Fruit fly (Drosophila melanogaster) whole organism, pupa: ENCODE measurements around the gene side.

ENCODE experiments used
- CG10348 ChIP-seq: fragments of 200-800 bp; sonication (Bioruptor generic); IDR thresholded peaks from 2 replicates; pipeline ENCODE4 v1.3.6; 2022; ENCODE audit warnings: missing biosample characterization, missing genetic modification characterization
- CG13204 ChIP-seq: fragments of 200-800 bp; sonication (Bioruptor generic); optimal IDR thresholded peaks from 2 replicates; lab custom pipeline; 2018; ENCODE audit warnings: missing biosample characterization, mild to moderate bottlenecking, missing genetic modification characterization, moderate library complexity
- CG14655 ChIP-seq: fragments of 200-800 bp; sonication (Bioruptor generic); optimal IDR thresholded peaks from 3 replicates; lab custom pipeline; 2017; ENCODE audit warnings: mild to moderate bottlenecking, missing biosample characterization, missing genetic modification reagents, missing genetic modification characterization
- CG15710 ChIP-seq: fragments of 200-800 bp; sonication (Bioruptor generic); optimal IDR thresholded peaks from 2 replicates; lab custom pipeline; 2018; ENCODE audit warnings: missing biosample characterization, mild to moderate bottlenecking, missing genetic modification characterization, moderate library complexity
- CG17806 ChIP-seq: fragments of 200-800 bp; sonication (Bioruptor generic); optimal IDR thresholded peaks from 2 replicates; lab custom pipeline; 2018; ENCODE audit warnings: missing biosample characterization, mild to moderate bottlenecking, missing genetic modification characterization, moderate library complexity
- CG32121 ChIP-seq: fragments of 200-800 bp; sonication (Bioruptor generic); IDR thresholded peaks from 2 replicates; pipeline ENCODE4 v1.3.6; 2022; ENCODE audit warnings: missing biosample characterization, missing genetic modification characterization
- CG34367 ChIP-seq: fragments of 200-800 bp; sonication (Bioruptor generic); optimal IDR thresholded peaks from 2 replicates; lab custom pipeline; 2018; ENCODE audit warnings: missing biosample characterization, mild to moderate bottlenecking, missing genetic modification characterization
- CG4496 ChIP-seq: fragments of 200-800 bp; sonication (Bioruptor generic); IDR thresholded peaks from 3 replicates; pipeline ENCODE4 v1.3.6; 2022; ENCODE audit warnings: missing biosample characterization, missing genetic modification characterization
- CG8159 ChIP-seq: fragments of 200-800 bp; sonication (Bioruptor generic); optimal IDR thresholded peaks from 3 replicates; lab custom pipeline; 2018; ENCODE audit warnings: missing biosample characterization, mild to moderate bottlenecking, missing genetic modification characterization, moderate library complexity
- CG8301 ChIP-seq: fragments of 200-800 bp; sonication (Bioruptor generic); optimal IDR thresholded peaks from 2 replicates; lab custom pipeline; 2018; ENCODE audit warnings: missing biosample characterization, mild to moderate bottlenecking, missing genetic modification characterization
- D1 ChIP-seq: fragments of 200-800 bp; sonication (Bioruptor generic); optimal IDR thresholded peaks from 2 replicates; lab custom pipeline; 2018; ENCODE audit warnings: missing biosample characterization, mild to moderate bottlenecking, missing genetic modification characterization, moderate library complexity
- Ets98B ChIP-seq: fragments of 200-800 bp; sonication (Bioruptor generic); IDR thresholded peaks from 2 replicates; pipeline ENCODE4 v1.3.6; 2022; ENCODE audit warnings: missing biosample characterization, missing genetic modification characterization
- Snoo ChIP-seq: fragments of 200-800 bp; sonication (Bioruptor generic); optimal IDR thresholded peaks from 3 replicates; lab custom pipeline; 2017; ENCODE audit warnings: missing biosample characterization, mild to moderate bottlenecking, missing genetic modification characterization, inconsistent platforms
- fd96Ca ChIP-seq: fragments of 200-800 bp; sonication (Bioruptor generic); IDR thresholded peaks from 3 replicates; pipeline ENCODE4 v1.3.6; 2022; ENCODE audit warnings: missing biosample characterization, missing genetic modification characterization
- gl ChIP-seq: fragments of 200-800 bp; sonication (Bioruptor generic); optimal IDR thresholded peaks from 2 replicates; lab custom pipeline; 2018; ENCODE audit warnings: missing biosample characterization, mild to moderate bottlenecking, missing genetic modification characterization

The side gene

DNA sequence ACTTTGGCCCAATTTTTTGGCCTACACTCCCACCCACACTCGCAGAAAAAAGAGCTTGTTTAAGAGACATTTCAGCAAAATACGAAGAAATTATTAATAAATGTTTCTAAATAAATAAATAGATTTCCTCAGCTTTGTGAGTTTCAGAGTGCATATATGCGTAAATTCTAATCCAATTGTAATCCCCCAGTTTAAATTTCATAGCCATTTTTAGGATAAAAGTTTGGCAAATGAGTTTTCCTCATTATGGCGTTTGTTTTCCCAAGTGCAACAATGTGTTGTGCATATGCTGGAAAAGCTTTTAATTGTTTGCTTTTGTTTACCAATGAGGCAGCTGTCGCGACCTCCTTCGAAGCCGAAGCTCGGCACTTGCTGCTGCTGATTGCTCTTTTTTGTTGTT lies 28.6 kb downstream of the side start:
- TF ChIP-seq Ets98B (GFP tag; lab: Robert Waterston, UW) (no peak), CG17806 (tag; lab: Kevin White, UChicago) (no peak), D1 (tag; lab: Kevin White, UChicago) (no peak)

DNA sequence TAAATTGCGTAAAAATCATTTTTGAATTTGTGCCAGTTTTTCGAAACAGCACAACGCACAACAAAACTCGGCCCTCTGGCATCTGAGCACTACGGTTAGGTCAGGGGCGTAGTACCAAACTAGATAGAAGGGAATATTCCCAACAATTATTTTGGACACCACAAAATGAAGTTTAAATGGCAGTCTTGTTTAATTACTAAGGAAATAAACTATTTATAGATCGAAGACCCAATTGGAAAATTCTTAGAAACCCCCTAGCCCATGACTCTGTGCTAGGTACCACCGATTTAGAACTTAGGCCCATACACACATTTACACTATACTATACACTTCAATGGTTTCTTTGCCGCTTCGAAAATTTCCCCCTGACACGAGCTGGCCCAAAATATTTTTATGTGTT lies 30.2 kb downstream of the side start:
- TF ChIP-seq CG8159 (no peak), D1 (tag; lab: Kevin White, UChicago) (no peak), CG32121 (GFP tag; lab: Robert Waterston, UW) (peak; percentile 72; the same call in 1 of the 2 replicates), Ets98B (GFP tag; lab: Robert Waterston, UW) (peak; percentile 70), CG10348 (GFP tag; lab: Robert Waterston, UW) (no peak), CG14655 (GFP tag; lab: Kevin White, UChicago) (peak; percentile 56), Snoo (tag; lab: Kevin White, UChicago) (no peak), CG4496 (GFP tag; lab: Robert Waterston, UW) (0 out of 3 replicates have a peak, but pooled peaks have one; percentile 40), CG8301 (peak; percentile 58), fd96Ca (peak; percentile 76; the same call in 2 of the 3 replicates), CG34367 (no peak)

dm6 chr3R:27368617-27369016 lies 68.7 kb downstream of the side start, which contains the start of gene CG46335:
CG46335 (minus strand) TSS chr3R:27368717.
- TF ChIP-seq CG32121 (GFP tag; lab: Robert Waterston, UW) (no peak), CG15710 (tag; lab: Kevin White, UChicago) (no peak), gl (tag; lab: Kevin White, UChicago) (no peak), CG8159 (no peak), CG14655 (GFP tag; lab: Kevin White, UChicago) (no peak)

DNA sequence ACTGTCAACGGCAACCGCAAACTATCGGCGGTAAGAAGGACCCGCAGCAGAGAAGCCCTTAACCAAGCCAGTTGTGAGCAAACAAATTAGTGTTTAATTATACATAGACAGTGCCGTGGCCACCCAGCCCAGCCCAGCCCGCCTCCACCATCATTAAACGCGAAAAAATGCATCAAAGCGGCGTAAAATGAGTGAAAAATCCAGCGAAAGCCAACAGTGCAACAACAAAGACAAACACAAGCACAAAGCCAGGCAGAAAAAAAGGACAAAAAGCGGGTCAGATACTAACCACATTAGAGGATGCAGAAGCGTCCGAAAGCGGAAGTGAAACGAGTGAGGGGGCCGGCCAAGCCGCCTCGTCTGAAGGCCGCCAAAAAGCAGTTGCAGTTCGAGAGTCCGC lies 97.0 kb downstream of the side start, which contains the start of gene CG42534:
Gene CG42534, plus strand, starts transcription at position 301 of the 400 bp plus-strand sequence.
- TF ChIP-seq CG34367, result no peak
- no peak for TF ChIP-seq gl (tag; lab: Kevin White, UChicago)
- TF ChIP-seq CG15710 (tag; lab: Kevin White, UChicago), result no peak

- no peak for TF ChIP-seq CG32121 (GFP tag; lab: Robert Waterston, UW)
- TF ChIP-seq CG13204 (GFP tag; lab: Kevin White, UChicago), result no peak
- TF ChIP-seq, all 21 proteins: peak for 0
Observed at dm6 chr3R:27330782-27331181, 106.5 kb downstream of the side start, which contains the start of gene CG3330. CG3330 (minus strand) TSS chr3R:27330882.
